Fruit fly (Drosophila melanogaster) whole organism: ENCODE data around the gene CG7215.

ENCODE experiments used
- CG8478 ChIP-seq: fragments of >200 bp; optimal IDR thresholded peaks from 2 replicates; lab custom pipeline; 2018; ENCODE audit warnings: inconsistent platforms
- EcR ChIP-seq, 2 experiments: fragments of >200 bp; optimal IDR thresholded peaks; 2 replicates each; lab custom pipeline; 2017; ENCODE audit warnings: missing biosample characterization in 2 of 2, missing genetic modification characterization in 2 of 2, missing genetic modification reagents in 2 of 2

dm6 chr3R:18166261-18166720 lies 782 bp downstream of the CG7215 start:
- TF ChIP-seq EcR (GFP tag; optimal IDR thresholded peaks at IDR 0.05; lab: Kevin White, UChicago) (no peak), CG8478 (lab: Kevin White, UChicago) (no peak)
